Worm (Caenorhabditis elegans) whole organism, L4 larva: ENCODE measurements around the gene mlk-1.

ENCODE experiments used
- F10B5.3 ChIP-seq: sonication (generic microtip); optimal IDR thresholded peaks from 2 replicates; lab custom pipeline; 2016; ENCODE audit warnings: mild to moderate bottlenecking, missing genetic modification characterization, missing compliant biosample characterization
- F26F4.8 ChIP-seq: fragments of 200-800 bp; sonication (Bioruptor generic); conservative IDR thresholded peaks from 2 replicates; pipeline ENCODE4 v1.3.6; 2022; ENCODE audit warnings: missing genetic modification characterization, missing compliant biosample characterization
- R02D3.7 ChIP-seq: fragments of 150-350 bp; sonication (generic microtip); optimal IDR thresholded peaks from 3 replicates; lab custom pipeline; 2014; ENCODE audit warnings: missing biosample characterization, missing genetic modification characterization
- Y48G9A.11 ChIP-seq: fragments of 200-800 bp; sonication (Bioruptor generic); IDR thresholded peaks from 2 replicates; pipeline ENCODE4 v1.3.6; 2022; ENCODE audit warnings: missing genetic modification reagents, missing genetic modification characterization, missing compliant biosample characterization
- Y75B8A.6 ChIP-seq: fragments of 200-800 bp; sonication (Bioruptor generic); IDR thresholded peaks from 2 replicates; pipeline ENCODE4 v1.3.6; 2022; ENCODE audit warnings: missing genetic modification reagents, missing genetic modification characterization, missing compliant biosample characterization
- ZK546.5 ChIP-seq, 2 experiments: sonication (generic microtip); optimal IDR thresholded peaks; 2 replicates each; lab custom pipeline; 2017; ENCODE audit warnings: missing biosample characterization in 2 of 2, missing genetic modification characterization in 2 of 2
- aly-2 ChIP-seq: sonication (generic microtip); optimal IDR thresholded peaks from 2 replicates; lab custom pipeline; 2018; ENCODE audit warnings: missing biosample characterization, missing genetic modification characterization
- ama-1 ChIP-seq: fragments of 150-350 bp; optimal IDR thresholded peaks from 2 replicates; lab custom pipeline; 2014; ENCODE audit warnings: inconsistent platforms, mixed read lengths
- arid-1 ChIP-seq: fragments of 200-800 bp; sonication (Bioruptor generic); conservative IDR thresholded peaks from 2 replicates; pipeline ENCODE4 v1.3.6; 2022; ENCODE audit warnings: missing genetic modification reagents, missing genetic modification characterization, missing compliant biosample characterization
- ceh-32 ChIP-seq: sonication (generic microtip); optimal IDR thresholded peaks from 2 replicates; lab custom pipeline; 2016; ENCODE audit warnings: mild to moderate bottlenecking, missing genetic modification characterization, missing compliant biosample characterization; ENCODE audit not compliant: poor library complexity
- ceh-44 ChIP-seq: fragments of 200-800 bp; sonication (Bioruptor generic); IDR thresholded peaks from 2 replicates; pipeline ENCODE4 v1.3.6; 2022; ENCODE audit warnings: missing genetic modification reagents, missing genetic modification characterization, missing compliant biosample characterization
- ceh-82 ChIP-seq: sonication (generic microtip); optimal IDR thresholded peaks from 2 replicates; lab custom pipeline; 2017; ENCODE audit warnings: missing biosample characterization, missing genetic modification characterization
- cey-2 ChIP-seq: sonication (generic microtip); optimal IDR thresholded peaks from 3 replicates; lab custom pipeline; 2017; ENCODE audit warnings: missing genetic modification characterization, mild to moderate bottlenecking, missing compliant biosample characterization, antibody characterized with exemption, borderline replicate concordance; ENCODE audit not compliant: insufficient read depth
- ctbp-1 ChIP-seq: fragments of 200-800 bp; sonication (Bioruptor generic); IDR thresholded peaks from 2 replicates; pipeline ENCODE4 v1.3.6; 2022; ENCODE audit warnings: missing genetic modification reagents, missing genetic modification characterization, missing compliant biosample characterization
- daf-16 ChIP-seq, 3 experiments: sonication (generic microtip); optimal IDR thresholded peaks; 2 replicates each; lab custom pipeline; 2016 to 2017; ENCODE audit warnings: missing genetic modification characterization in 3 of 3, missing genetic modification reagents in 3 of 3, mild to moderate bottlenecking in 2 of 3, missing compliant biosample characterization in 2 of 3, missing biosample characterization in 1 of 3, moderate library complexity in 1 of 3
- daf-8 ChIP-seq: fragments of 200-800 bp; sonication (Bioruptor generic); IDR thresholded peaks from 2 replicates; pipeline ENCODE4 v1.3.6; 2022; ENCODE audit warnings: missing genetic modification characterization, missing compliant biosample characterization
- dmd-6 ChIP-seq: fragments of 200-800 bp; sonication (Bioruptor generic); IDR thresholded peaks from 2 replicates; pipeline ENCODE4 v1.3.6; 2022; ENCODE audit warnings: missing genetic modification reagents, missing genetic modification characterization, missing compliant biosample characterization
- dmd-8 ChIP-seq: fragments of 200-800 bp; sonication (Bioruptor generic); IDR thresholded peaks from 2 replicates; pipeline ENCODE4 v1.3.6; 2022; ENCODE audit warnings: missing genetic modification characterization, missing compliant biosample characterization
- dmd-9 ChIP-seq: fragments of 200-800 bp; sonication (Bioruptor generic); IDR thresholded peaks from 2 replicates; pipeline ENCODE4 v1.3.6; 2022; ENCODE audit warnings: missing genetic modification reagents, missing genetic modification characterization, missing compliant biosample characterization
- dpl-1 ChIP-seq: fragments of 150-350 bp; optimal IDR thresholded peaks from 2 replicates; lab custom pipeline; 2014; ENCODE audit warnings: missing biosample characterization, missing genetic modification reagents, missing genetic modification characterization
- duxl-1 ChIP-seq: sonication (generic microtip); optimal IDR thresholded peaks from 2 replicates; lab custom pipeline; 2016; ENCODE audit warnings: mild to moderate bottlenecking, missing genetic modification characterization, moderate library complexity, missing compliant biosample characterization; ENCODE audit not compliant: poor library complexity
- fos-1 ChIP-seq: fragments of 150-350 bp; optimal IDR thresholded peaks from 2 replicates; lab custom pipeline; 2014; ENCODE audit warnings: missing biosample characterization, missing genetic modification characterization
- hlh-11 ChIP-seq: fragments of 200-800 bp; sonication (Bioruptor generic); optimal IDR thresholded peaks from 2 replicates; lab custom pipeline; 2018; ENCODE audit warnings: mild to moderate bottlenecking, missing genetic modification characterization, missing compliant biosample characterization
- hlh-30 ChIP-seq: sonication (generic microtip); optimal IDR thresholded peaks from 2 replicates; lab custom pipeline; 2017; ENCODE audit warnings: antibody characterized with exemption, mild to moderate bottlenecking, missing genetic modification characterization, missing compliant biosample characterization; ENCODE audit not compliant: insufficient read depth
- hmg-1.1 ChIP-seq: fragments of 200-800 bp; sonication (Bioruptor generic); IDR thresholded peaks from 2 replicates; pipeline ENCODE4 v1.3.6; 2022; ENCODE audit warnings: missing genetic modification reagents, missing genetic modification characterization, missing compliant biosample characterization
- lin-1 ChIP-seq: fragments of 200-800 bp; sonication (Bioruptor generic); IDR thresholded peaks from 2 replicates; pipeline ENCODE4 v1.3.6; 2022; ENCODE audit warnings: missing genetic modification reagents, missing genetic modification characterization, missing compliant biosample characterization
- lin-15B ChIP-seq: fragments of 150-350 bp; sonication (generic microtip); optimal IDR thresholded peaks from 3 replicates; lab custom pipeline; 2014; ENCODE audit warnings: missing biosample characterization, missing genetic modification characterization
- lin-39 ChIP-seq: fragments of 150-350 bp; optimal IDR thresholded peaks from 2 replicates; lab custom pipeline; 2014; ENCODE audit warnings: missing biosample characterization, missing genetic modification reagents, missing genetic modification characterization
- lir-3 ChIP-seq: sonication (generic microtip); optimal IDR thresholded peaks from 2 replicates; lab custom pipeline; 2016; ENCODE audit warnings: mild to moderate bottlenecking, missing genetic modification characterization, missing compliant biosample characterization
- lsy-2 ChIP-seq, 2 experiments: fragments of 150-350 bp in 1 of 2; sonication (generic microtip) in 1 of 2; optimal IDR thresholded peaks; 2 replicates each; lab custom pipeline; 2014 to 2017; ENCODE audit warnings: missing biosample characterization in 2 of 2, missing genetic modification characterization in 2 of 2
- madf-9 ChIP-seq: fragments of 200-800 bp; sonication (Bioruptor generic); conservative IDR thresholded peaks from 2 replicates; pipeline ENCODE4 v1.3.6; 2022; ENCODE audit warnings: missing genetic modification reagents, missing genetic modification characterization, missing compliant biosample characterization
- mdt-29 ChIP-seq: fragments of 200-800 bp; sonication (Bioruptor generic); IDR thresholded peaks from 2 replicates; pipeline ENCODE4 v1.3.6; 2022; ENCODE audit warnings: missing genetic modification reagents, missing genetic modification characterization, missing compliant biosample characterization
- nhr-102 ChIP-seq: sonication (generic microtip); optimal IDR thresholded peaks from 2 replicates; lab custom pipeline; 2016; ENCODE audit warnings: mild to moderate bottlenecking, missing genetic modification characterization, moderate library complexity, missing compliant biosample characterization
- nhr-111 ChIP-seq: fragments of 200-800 bp; sonication (Bioruptor generic); optimal IDR thresholded peaks from 2 replicates; lab custom pipeline; 2018; ENCODE audit warnings: mild to moderate bottlenecking, missing genetic modification characterization, missing compliant biosample characterization
- nhr-25 ChIP-seq: sonication (generic microtip); optimal IDR thresholded peaks from 2 replicates; lab custom pipeline; 2017; ENCODE audit warnings: missing genetic modification characterization, mild to moderate bottlenecking, missing compliant biosample characterization, antibody characterized with exemption, moderate library complexity, borderline replicate concordance; ENCODE audit not compliant: insufficient read depth
- nhr-28 ChIP-seq: fragments of 150-350 bp; optimal IDR thresholded peaks from 2 replicates; lab custom pipeline; 2014; ENCODE audit warnings: missing biosample characterization, missing genetic modification characterization
- nhr-48 ChIP-seq: sonication (generic microtip); optimal IDR thresholded peaks from 2 replicates; lab custom pipeline; 2016; ENCODE audit warnings: mild to moderate bottlenecking, missing genetic modification characterization, missing compliant biosample characterization
- pqm-1 ChIP-seq: sonication (generic microtip); optimal IDR thresholded peaks from 2 replicates; lab custom pipeline; 2017; ENCODE audit warnings: missing biosample characterization, missing genetic modification characterization
- rbr-2 ChIP-seq: sonication (generic microtip); optimal IDR thresholded peaks from 2 replicates; lab custom pipeline; 2016; ENCODE audit warnings: missing genotype, missing genetic modification characterization, missing compliant biosample characterization
- snpc-1.2 ChIP-seq: fragments of 200-800 bp; sonication (Bioruptor generic); IDR thresholded peaks from 2 replicates; pipeline ENCODE4 v1.3.6; 2022; ENCODE audit warnings: missing genetic modification reagents, missing genetic modification characterization, missing compliant biosample characterization
- snpc-4 ChIP-seq: fragments of 150-350 bp; optimal IDR thresholded peaks from 2 replicates; lab custom pipeline; 2014; ENCODE audit warnings: missing biosample characterization, missing genetic modification characterization
- spr-1 ChIP-seq: sonication (generic microtip); optimal IDR thresholded peaks from 2 replicates; lab custom pipeline; 2016; ENCODE audit warnings: mild to moderate bottlenecking, missing genetic modification characterization, missing compliant biosample characterization
- tag-97 ChIP-seq: fragments of 200-800 bp; sonication (Bioruptor generic); IDR thresholded peaks from 2 replicates; pipeline ENCODE4 v1.3.6; 2022; ENCODE audit warnings: missing genetic modification characterization, missing compliant biosample characterization
- unc-130 ChIP-seq: sonication (generic microtip); optimal IDR thresholded peaks from 2 replicates; lab custom pipeline; 2016; ENCODE audit warnings: missing genetic modification reagents, missing genetic modification characterization, missing compliant biosample characterization
- unc-39 ChIP-seq: sonication (generic microtip); optimal IDR thresholded peaks from 2 replicates; lab custom pipeline; 2017; ENCODE audit warnings: missing biosample characterization, missing genetic modification characterization
- vab-7 ChIP-seq: fragments of 200-800 bp; sonication (Bioruptor generic); IDR thresholded peaks from 2 replicates; pipeline ENCODE4 v1.3.6; 2022; ENCODE audit warnings: missing genetic modification reagents, missing genetic modification characterization, missing compliant biosample characterization
- zag-1 ChIP-seq: fragments of 150-350 bp; optimal IDR thresholded peaks from 2 replicates; lab custom pipeline; 2014; ENCODE audit warnings: missing biosample characterization, missing genetic modification characterization
- zfp-3 ChIP-seq: fragments of 200-800 bp; sonication (Bioruptor generic); conservative IDR thresholded peaks from 2 replicates; pipeline ENCODE4 v1.3.6; 2022; ENCODE audit warnings: missing genetic modification reagents, missing genetic modification characterization, missing compliant biosample characterization
- zip-2 ChIP-seq: fragments of 150-350 bp; optimal IDR thresholded peaks from 2 replicates; lab custom pipeline; 2014; ENCODE audit warnings: missing biosample characterization, missing genetic modification characterization
- ztf-7 ChIP-seq: fragments of 150-350 bp; optimal IDR thresholded peaks from 2 replicates; lab custom pipeline; 2014; ENCODE audit warnings: missing biosample characterization, missing genetic modification characterization

Gene mlk-1

DNA sequence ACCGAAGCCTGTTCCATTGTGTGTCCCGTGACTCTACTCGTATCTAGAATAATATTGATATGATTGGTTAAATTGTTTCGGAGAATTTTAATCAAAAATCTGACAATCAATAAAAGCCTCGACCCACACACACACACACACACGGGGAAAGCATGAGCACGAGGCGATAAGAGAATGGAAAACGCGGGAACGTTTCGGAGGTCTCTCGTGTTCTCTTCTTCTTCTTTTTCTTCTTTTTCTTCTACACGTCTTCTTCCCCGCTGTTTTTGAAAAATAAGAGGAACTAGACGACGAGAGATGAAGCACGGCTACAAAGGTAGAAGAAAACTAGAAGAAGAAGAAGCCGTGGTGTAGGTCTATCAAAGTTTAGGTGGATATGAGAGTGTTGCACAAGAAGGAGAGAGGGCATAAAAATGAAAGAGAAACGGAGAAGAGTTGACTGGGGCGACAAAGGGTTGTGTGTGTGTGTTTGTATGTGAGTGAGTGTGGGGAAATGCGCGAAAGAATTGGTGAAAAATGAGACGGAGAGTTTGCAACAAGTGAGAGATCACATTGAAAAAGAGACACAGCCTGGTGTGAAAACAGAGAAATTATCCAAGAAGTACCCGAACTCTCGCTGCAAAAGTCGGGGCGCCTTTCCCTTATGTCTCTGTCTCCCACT lies at the start of gene mlk-1:
Gene mlk-1 (minus strand): TSS at position 51 of the 661 bp plus-strand sequence.
- no peak for TF ChIP-seq ztf-7 (tag; lab: Kevin White, UChicago)
- TF ChIP-seq lin-1 (GFP tag; lab: Robert Waterston, UW): 0 out of 2 replicates have a peak, but pooled peaks have one; percentile 18
- no peak for TF ChIP-seq Y75B8A.6
- TF ChIP-seq hlh-11 (tag; lab: Kevin White, UChicago): peak; percentile 77
- TF ChIP-seq fos-1 (tag; lab: Kevin White, UChicago): no peak
- TF ChIP-seq daf-16 (GFP tag; optimal IDR thresholded peaks at IDR 0.05; lab: Kevin White, UChicago): no peak
- TF ChIP-seq daf-16 (tag; optimal IDR thresholded peaks at IDR 0.05; lab: Kevin White, UChicago): peak; percentile 31
- TF ChIP-seq zag-1 (tag; lab: Kevin White, UChicago): no peak
- peak; percentile 15 for TF ChIP-seq dpl-1 (GFP tag; lab: Kevin White, UChicago)
- no peak for TF ChIP-seq snpc-4 (tag; lab: Kevin White, UChicago)
- peak; percentile 96 for TF ChIP-seq hlh-30 (tag; lab: Kevin White, UChicago)
- no peak for TF ChIP-seq ceh-82 (tag; lab: Kevin White, UChicago)
- TF ChIP-seq mdt-29 (GFP tag; lab: Robert Waterston, UW): peak; percentile 54; the same call in 1 of the 2 replicates
- no peak for TF ChIP-seq lin-15B (tag; lab: Kevin White, UChicago)
- no peak for TF ChIP-seq nhr-102
- no peak for TF ChIP-seq cey-2 (tag; lab: Kevin White, UChicago)
- no peak for TF ChIP-seq vab-7 (GFP tag; lab: Robert Waterston, UW)
- no peak for TF ChIP-seq R02D3.7 (tag; lab: Kevin White, UChicago)
- no peak for TF ChIP-seq F10B5.3 (tag; lab: Kevin White, UChicago)
- TF ChIP-seq ceh-32 (tag; lab: Kevin White, UChicago): no peak
- no peak for TF ChIP-seq madf-9
- no peak for TF ChIP-seq zip-2 (tag; lab: Kevin White, UChicago)
- TF ChIP-seq nhr-25 (tag; lab: Kevin White, UChicago): peak; percentile 60
- TF ChIP-seq nhr-111: no peak
- TF ChIP-seq ctbp-1: peak; percentile 37; the same call in 1 of the 2 replicates
- no peak for TF ChIP-seq dmd-8 (GFP tag; lab: Robert Waterston, UW)
- peak; percentile 43 for TF ChIP-seq nhr-48 (tag; lab: Kevin White, UChicago)
- TF ChIP-seq tag-97 (GFP tag; lab: Robert Waterston, UW): no peak
- TF ChIP-seq snpc-1.2 (GFP tag; lab: Robert Waterston, UW): no peak
- TF ChIP-seq aly-2 (tag; lab: Kevin White, UChicago): no peak
- TF ChIP-seq ceh-44 (GFP tag; lab: Robert Waterston, UW): no peak
- TF ChIP-seq unc-39 (tag; lab: Kevin White, UChicago): no peak
- TF ChIP-seq duxl-1: no peak
- peak; percentile 26 for TF ChIP-seq pqm-1 (tag; lab: Kevin White, UChicago)
- no peak for TF ChIP-seq dmd-9
- TF ChIP-seq zfp-3 (GFP tag; lab: Robert Waterston, UW): no peak
- TF ChIP-seq hmg-1.1 (GFP tag; lab: Robert Waterston, UW): peak; percentile 56; the same call in 1 of the 2 replicates
- TF ChIP-seq Y48G9A.11 (GFP tag; lab: Robert Waterston, UW): no peak
- TF ChIP-seq spr-1: peak; percentile 12
- TF ChIP-seq F26F4.8 (GFP tag; lab: Robert Waterston, UW): no peak
- TF ChIP-seq lir-3 (tag; lab: Kevin White, UChicago): no peak
- TF ChIP-seq rbr-2 (tag; lab: Kevin White, UChicago): peak; percentile 78
- TF ChIP-seq unc-130 (GFP tag; lab: Kevin White, UChicago): no peak
- TF ChIP-seq ZK546.5 (tag; optimal IDR thresholded peaks at IDR 0.05; lab: Kevin White, UChicago): no peak
- no peak for TF ChIP-seq daf-8
- TF ChIP-seq ama-1 (lab: Kevin White, UChicago): no peak
- peak; percentile 70 for TF ChIP-seq dmd-6 (GFP tag; lab: Robert Waterston, UW)
- TF ChIP-seq lin-39: no peak
- peak; percentile 59 to 64 for TF ChIP-seq lsy-2 (tag; optimal IDR thresholded peaks at IDR 0.05; lab: Kevin White, UChicago)
- peak; percentile 88 for TF ChIP-seq nhr-28 (tag; lab: Kevin White, UChicago)
- peak; percentile 44; the same call in 1 of the 2 replicates for TF ChIP-seq arid-1 (GFP tag; lab: Robert Waterston, UW)
